Worm (Caenorhabditis elegans): Measurements from ENCODE around the gene K09C8.2.

ce11 chrX:10963453-10964046 lies 4.3 kb downstream of the K09C8.2 start, which contains the start of gene nas-10:
- TF ChIP-seq skn-1 (tag; optimal IDR thresholded peaks at IDR 0.05), result no peak
- TF ChIP-seq lin-39 (tag; optimal IDR thresholded peaks at IDR 0.05), result no peak
- TF ChIP-seq lin-15B (tag; optimal IDR thresholded peaks at IDR 0.05), result no peak
- no peak for TF ChIP-seq nhr-237 (tag; optimal IDR thresholded peaks at IDR 0.05)

Data from whole organism, L4 larva.